Worm (Caenorhabditis elegans): ENCODE data around the gene aakg-5.

DNA sequence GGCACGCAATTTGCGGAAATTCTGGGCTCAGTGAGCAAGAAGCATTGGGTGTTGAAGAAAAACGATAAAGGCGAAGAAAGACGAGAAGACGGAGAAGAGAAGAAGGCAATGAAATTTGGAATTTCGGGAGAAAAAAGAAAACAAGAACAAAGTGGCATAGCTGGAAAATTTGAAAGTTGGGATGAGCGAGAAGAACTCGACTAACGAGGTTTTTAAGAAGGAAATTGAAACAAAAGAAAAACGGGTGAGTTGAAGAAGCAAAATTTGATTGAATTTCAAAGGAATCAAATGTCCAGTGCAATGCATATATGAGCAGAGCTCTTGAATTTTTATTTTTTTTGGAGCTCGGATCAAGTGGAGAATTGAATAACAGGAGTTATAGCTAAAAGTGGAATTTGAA lies 46.8 kb upstream of the aakg-5 start:
- TF ChIP-seq W03F9.2 (tag; optimal IDR thresholded peaks at IDR 0.05), result no peak
- no peak for TF ChIP-seq dao-5 (tag; optimal IDR thresholded peaks at IDR 0.05)
- TF ChIP-seq him-1 (tag; optimal IDR thresholded peaks at IDR 0.05), result no peak

Measured in whole organism, L4/young adult.